Worm (Caenorhabditis elegans) whole organism, L3 larva: ENCODE results near the gene nhr-133.

ENCODE experiments used
- lin-39 ChIP-seq: fragments of 150-350 bp; optimal IDR thresholded peaks from 2 replicates; lab custom pipeline; 2018; ENCODE audit warnings: missing biosample characterization, missing genetic modification reagents, missing genetic modification characterization
- nhr-23 ChIP-seq: fragments of 150-350 bp; optimal IDR thresholded peaks from 2 replicates; lab custom pipeline; 2014; ENCODE audit warnings: missing biosample characterization, missing genetic modification reagents, missing genetic modification characterization
- nhr-237 ChIP-seq: fragments of 150-350 bp; optimal IDR thresholded peaks from 2 replicates; lab custom pipeline; 2014; ENCODE audit warnings: missing biosample characterization, missing genetic modification characterization
- pqm-1 ChIP-seq: fragments of 150-350 bp; optimal IDR thresholded peaks from 2 replicates; lab custom pipeline; 2017; ENCODE audit warnings: missing biosample characterization, missing genetic modification characterization, inconsistent platforms
- ztf-11 ChIP-seq: fragments of 150-350 bp; optimal IDR thresholded peaks from 2 replicates; lab custom pipeline; 2014; ENCODE audit warnings: missing biosample characterization, missing genetic modification characterization

DNA sequence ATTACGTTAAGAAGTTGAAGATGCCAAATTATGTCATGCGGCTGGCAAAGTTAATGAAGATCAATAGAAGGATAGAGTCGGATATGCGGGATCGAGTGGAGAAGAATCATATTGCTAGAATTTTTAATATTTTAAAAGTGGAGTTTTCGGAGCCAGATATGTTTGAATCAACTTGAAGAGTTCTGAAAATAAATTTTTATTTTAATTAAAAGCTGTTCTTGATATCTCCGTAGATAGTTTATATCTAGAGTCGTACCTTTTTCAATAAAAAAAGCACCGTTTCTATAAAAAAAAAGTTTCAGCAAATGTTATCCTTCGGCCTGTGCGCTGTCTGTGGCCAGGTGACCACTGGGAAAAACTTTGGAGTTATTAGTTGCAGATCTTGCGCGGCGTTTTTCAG lies 21.3 kb upstream of the nhr-133 start, which contains the start of gene nhr-96:
- TF ChIP-seq lin-39 (tag; lab: Kevin White, UChicago) = no peak
- no peak for TF ChIP-seq ztf-11
- TF ChIP-seq nhr-23 (tag; lab: Kevin White, UChicago) = no peak
- no peak for TF ChIP-seq pqm-1
- no peak for TF ChIP-seq nhr-237 (tag; lab: Kevin White, UChicago)
